Fruit fly (Drosophila melanogaster) whole organism, embryonic: ENCODE measurements around the gene pes.

Experiments
- ATbp ChIP-seq: fragments of 200-800 bp; sonication (Bioruptor generic); optimal IDR thresholded peaks from 2 replicates; lab custom pipeline; 2017; ENCODE audit warnings: missing biosample characterization, mild to moderate bottlenecking, missing genetic modification characterization, missing genetic modification reagents
- Atf6 ChIP-seq: fragments of 200-800 bp; sonication (Bioruptor generic); IDR thresholded peaks from 2 replicates; pipeline ENCODE4 v1.3.6; 2022; ENCODE audit warnings: missing biosample characterization, missing genetic modification characterization
- CG10147 ChIP-seq: fragments of 200-800 bp; sonication (Bioruptor generic); optimal IDR thresholded peaks from 2 replicates; lab custom pipeline; 2019; ENCODE audit warnings: missing biosample characterization, mild to moderate bottlenecking, missing genetic modification characterization, moderate library complexity
- CG12299 ChIP-seq: fragments of 200-800 bp; sonication (Bioruptor generic); optimal IDR thresholded peaks from 2 replicates; lab custom pipeline; 2018; ENCODE audit warnings: missing biosample characterization, mild to moderate bottlenecking, missing genetic modification characterization
- CG1233 ChIP-seq: fragments of 200-800 bp; sonication (Bioruptor generic); optimal IDR thresholded peaks from 4 replicates; lab custom pipeline; 2018; ENCODE audit warnings: missing biosample characterization, mild to moderate bottlenecking, missing genetic modification characterization
- CG14860 ChIP-seq: fragments of 200-800 bp; sonication (Bioruptor generic); IDR thresholded peaks from 3 replicates; pipeline ENCODE4 v1.3.6; 2022; ENCODE audit warnings: missing biosample characterization, missing genetic modification characterization; ENCODE audit not compliant: partially characterized antibody
- CG18599 ChIP-seq: fragments of 200-800 bp; sonication (Bioruptor generic); optimal IDR thresholded peaks from 3 replicates; lab custom pipeline; 2017; ENCODE audit warnings: missing biosample characterization, missing genetic modification characterization, mild to moderate bottlenecking, moderate library complexity, missing genetic modification reagents
- CG2712 ChIP-seq: fragments of 200-800 bp; optimal IDR thresholded peaks from 3 replicates; lab custom pipeline; 2019; ENCODE audit warnings: missing biosample characterization, mild to moderate bottlenecking, missing genetic modification characterization, moderate library complexity
- CG30020 ChIP-seq: fragments of 200-800 bp; optimal IDR thresholded peaks from 2 replicates; lab custom pipeline; 2019; ENCODE audit warnings: missing biosample characterization, mild to moderate bottlenecking, missing genetic modification characterization, moderate library complexity
- CG32772 ChIP-seq: fragments of 200-800 bp; sonication (Bioruptor generic); IDR thresholded peaks from 2 replicates; pipeline ENCODE4 v1.3.6; 2022; ENCODE audit warnings: missing biosample characterization, missing genetic modification characterization
- CG3281 ChIP-seq: fragments of 200-800 bp; sonication (Bioruptor generic); optimal IDR thresholded peaks from 3 replicates; lab custom pipeline; 2017; ENCODE audit warnings: missing biosample characterization, mild to moderate bottlenecking, missing genetic modification characterization
- CG34376 ChIP-seq: fragments of 200-800 bp; sonication (Bioruptor generic); optimal IDR thresholded peaks from 2 replicates; lab custom pipeline; 2018; ENCODE audit warnings: missing biosample characterization, mild to moderate bottlenecking, missing genetic modification characterization
- CG43689 ChIP-seq: fragments of 200-800 bp; sonication (Bioruptor generic); IDR thresholded peaks from 2 replicates; pipeline ENCODE4 v1.3.6; 2022; ENCODE audit warnings: missing biosample characterization, missing genetic modification characterization
- CG8388 ChIP-seq: fragments of 200-800 bp; sonication (Bioruptor generic); optimal IDR thresholded peaks from 2 replicates; lab custom pipeline; 2019; ENCODE audit warnings: missing biosample characterization, mild to moderate bottlenecking, missing genetic modification characterization, moderate library complexity
- CG8478 ChIP-seq: fragments of >200 bp; optimal IDR thresholded peaks from 2 replicates; lab custom pipeline; 2018
- CG8765 ChIP-seq: fragments of 200-800 bp; sonication (Bioruptor generic); IDR thresholded peaks from 2 replicates; pipeline ENCODE4 v1.3.6; 2022; ENCODE audit warnings: missing biosample characterization, missing genetic modification characterization
- CG8944 ChIP-seq: fragments of 200-800 bp; sonication (Bioruptor generic); optimal IDR thresholded peaks from 3 replicates; lab custom pipeline; 2016; ENCODE audit warnings: missing biosample characterization, missing genetic modification characterization
- CG9609 ChIP-seq: fragments of 200-800 bp; sonication (Bioruptor generic); optimal IDR thresholded peaks from 3 replicates; lab custom pipeline; 2016; ENCODE audit warnings: missing biosample characterization, missing genetic modification characterization
- Dad ChIP-seq: fragments of 200-800 bp; sonication (Bioruptor generic); optimal IDR thresholded peaks from 3 replicates; lab custom pipeline; 2016; ENCODE audit warnings: missing biosample characterization, missing genetic modification characterization
- Ets65A ChIP-seq: fragments of 200-800 bp; sonication (Bioruptor generic); peaks from one replicate; lab custom pipeline; 2016; ENCODE audit warnings: missing biosample characterization, missing genetic modification characterization
- Lhr ChIP-seq: fragments of 200-800 bp; sonication (Bioruptor generic); optimal IDR thresholded peaks from 3 replicates; lab custom pipeline; 2017; ENCODE audit warnings: mild to moderate bottlenecking, missing biosample characterization, missing genetic modification reagents, missing genetic modification characterization
- Med ChIP-seq: fragments of 200-800 bp; sonication (Bioruptor generic); peaks from one replicate; lab custom pipeline; 2016; ENCODE audit warnings: missing biosample characterization, missing genetic modification characterization, mild to moderate bottlenecking, inconsistent platforms, moderate library complexity
- NFAT ChIP-seq: fragments of 200-800 bp; sonication (Bioruptor generic); IDR thresholded peaks from 2 replicates; pipeline ENCODE4 v1.3.6; 2022; ENCODE audit warnings: missing biosample characterization, missing genetic modification characterization
- Optix ChIP-seq: fragments of 200-800 bp; sonication (Bioruptor generic); IDR thresholded peaks from 3 replicates; pipeline ENCODE4 v1.3.6; 2022; ENCODE audit warnings: missing biosample characterization, missing genetic modification characterization
- Pdp1 ChIP-seq, 2 experiments: fragments of 200-800 bp; sonication (Bioruptor generic); optimal IDR thresholded peaks; 3 replicates each; lab custom pipeline; 2016; ENCODE audit warnings: missing biosample characterization in 2 of 2, missing genetic modification characterization in 2 of 2, mild to moderate bottlenecking in 1 of 2, moderate library complexity in 1 of 2
- ara ChIP-seq: fragments of 200-800 bp; sonication (Bioruptor generic); IDR thresholded peaks from 2 replicates; pipeline ENCODE4 v1.3.6; 2022; ENCODE audit warnings: missing biosample characterization, missing genetic modification characterization
- bowl ChIP-seq: fragments of 200-800 bp; sonication (Bioruptor generic); IDR thresholded peaks from 2 replicates; pipeline ENCODE4 v1.3.6; 2022; ENCODE audit warnings: missing biosample characterization, missing genetic modification characterization
- cwo ChIP-seq: fragments of 200-800 bp; sonication (Bioruptor generic); optimal IDR thresholded peaks from 3 replicates; lab custom pipeline; 2017; ENCODE audit warnings: missing biosample characterization, missing genetic modification characterization, mild to moderate bottlenecking, moderate library complexity, missing genetic modification reagents
- emc ChIP-seq: fragments of 200-800 bp; sonication (Bioruptor generic); optimal IDR thresholded peaks from 2 replicates; lab custom pipeline; 2016; ENCODE audit warnings: missing biosample characterization, missing genetic modification characterization
- exex ChIP-seq: fragments of 200-800 bp; sonication (Bioruptor generic); optimal IDR thresholded peaks from 4 replicates; lab custom pipeline; 2018; ENCODE audit warnings: missing biosample characterization, mild to moderate bottlenecking, missing genetic modification characterization, moderate library complexity
- eyg ChIP-seq: fragments of 200-800 bp; sonication (Bioruptor generic); optimal IDR thresholded peaks from 3 replicates; lab custom pipeline; 2016; ENCODE audit warnings: missing biosample characterization, missing genetic modification characterization
- grau ChIP-seq: fragments of 200-800 bp; optimal IDR thresholded peaks from 3 replicates; lab custom pipeline; 2019; ENCODE audit warnings: missing biosample characterization, mild to moderate bottlenecking, missing genetic modification characterization, moderate library complexity
- grn ChIP-seq: fragments of 200-800 bp; sonication (Bioruptor generic); optimal IDR thresholded peaks from 3 replicates; lab custom pipeline; 2017; ENCODE audit warnings: missing biosample characterization, missing genetic modification characterization
- hb ChIP-seq: fragments of 200-800 bp; sonication (Bioruptor generic); IDR thresholded peaks from 3 replicates; pipeline ENCODE4 v1.3.6; 2022; ENCODE audit warnings: missing biosample characterization, missing genetic modification characterization; ENCODE audit not compliant: partially characterized antibody
- hbn ChIP-seq: fragments of 200-800 bp; sonication (Bioruptor generic); IDR thresholded peaks from 2 replicates; pipeline ENCODE4 v1.3.6; 2022; ENCODE audit warnings: missing biosample characterization, missing genetic modification characterization; ENCODE audit not compliant: partially characterized antibody
- inv ChIP-seq: fragments of 200-800 bp; sonication (Bioruptor generic); IDR thresholded peaks from 2 replicates; pipeline ENCODE4 v1.3.6; 2022; ENCODE audit warnings: missing biosample characterization, missing genetic modification characterization; ENCODE audit not compliant: partially characterized antibody
- lola ChIP-seq, 3 experiments: fragments of >200 bp in 2 of 3; fragments of 200-800 bp in 1 of 3; sonication (Bioruptor generic) in 1 of 3; optimal IDR thresholded peaks; 2 replicates each; lab custom pipeline; 2017 to 2019; ENCODE audit warnings: missing biosample characterization in 3 of 3, missing genetic modification characterization in 3 of 3, mild to moderate bottlenecking in 1 of 3, moderate library complexity in 1 of 3
- mirr ChIP-seq: fragments of 200-800 bp; sonication (Bioruptor generic); optimal IDR thresholded peaks from 3 replicates; lab custom pipeline; 2018; ENCODE audit warnings: missing biosample characterization, mild to moderate bottlenecking, missing genetic modification characterization
- oc ChIP-seq: fragments of 200-800 bp; sonication (Bioruptor generic); optimal IDR thresholded peaks from 2 replicates; lab custom pipeline; 2018; ENCODE audit warnings: missing biosample characterization, mild to moderate bottlenecking, missing genetic modification characterization, moderate library complexity
- sens ChIP-seq: fragments of 200-800 bp; sonication (Bioruptor generic); peaks from one replicate; lab custom pipeline; 2016; ENCODE audit warnings: missing biosample characterization, missing genetic modification characterization
- shn ChIP-seq: fragments of 200-800 bp; sonication (Bioruptor generic); optimal IDR thresholded peaks from 3 replicates; lab custom pipeline; 2016; ENCODE audit warnings: missing biosample characterization, missing genetic modification characterization
- sug ChIP-seq: fragments of 200-800 bp; optimal IDR thresholded peaks from 2 replicates; lab custom pipeline; 2019; ENCODE audit warnings: missing biosample characterization, mild to moderate bottlenecking, missing genetic modification characterization, moderate library complexity
- toy ChIP-seq: fragments of 200-800 bp; sonication (Bioruptor generic); IDR thresholded peaks from 2 replicates; pipeline ENCODE4 v1.3.6; 2022; ENCODE audit warnings: missing biosample characterization, missing genetic modification characterization

pes gene

dm6 chr2L:7990720-7991119, 3.3 kb downstream of the pes start:
- TF ChIP-seq CG18599 (GFP tag; lab: Kevin White, UChicago) = no peak
- TF ChIP-seq CG1233 = no peak
- peak; percentile 56 for TF ChIP-seq sens (GFP tag; lab: Kevin White, UChicago)

- TF ChIP-seq exex (tag; lab: Kevin White, UChicago) (peak; percentile 81), CG43689 (GFP tag; lab: Robert Waterston, UW) (no peak), CG32772 (no peak), CG34376 (GFP tag; lab: Kevin White, UChicago) (peak; percentile 24), eyg (GFP tag; lab: Kevin White, UChicago) (no peak), hb (GFP tag; lab: Robert Waterston, UW) (no peak), mirr (GFP tag; lab: Kevin White, UChicago) (peak; percentile 54), sug (tag; lab: Kevin White, UChicago) (peak; percentile 39), toy (GFP tag; lab: Robert Waterston, UW) (no peak), Optix (no peak), lola (GFP tag; optimal IDR thresholded peaks at IDR 0.05; lab: Kevin White, UChicago) (no peak), CG8765 (GFP tag; lab: Robert Waterston, UW) (no peak), ATbp (no peak), NFAT (no peak), grau (tag; lab: Kevin White, UChicago) (no peak), bowl (GFP tag; lab: Robert Waterston, UW) (no peak), Dad (GFP tag; lab: Kevin White, UChicago) (no peak), CG8388 (no peak), Ets65A (GFP tag; lab: Kevin White, UChicago) (peak; percentile 20), CG10147 (no peak), Pdp1 (GFP tag; optimal IDR thresholded peaks at IDR 0.05; lab: Kevin White, UChicago) (peak in 1 of 2 experiments; percentile 8), Med (GFP tag; lab: Kevin White, UChicago) (peak; percentile 23), CG12299 (tag; lab: Kevin White, UChicago) (no peak), oc (tag; lab: Kevin White, UChicago) (no peak), grn (GFP tag; lab: Kevin White, UChicago) (peak; percentile 9), CG8944 (GFP tag; lab: Kevin White, UChicago) (no peak)
Measured at dm6 chr2L:7989868-7990267, 4.1 kb downstream of the pes start.

- no peak for TF ChIP-seq Dad (GFP tag; lab: Kevin White, UChicago)
- no peak for TF ChIP-seq CG3281 (GFP tag; lab: Kevin White, UChicago)
- peak; percentile 16; the same call in 1 of the 2 replicates for TF ChIP-seq ara (GFP tag; lab: Robert Waterston, UW)
- no peak for TF ChIP-seq cwo
- no peak for TF ChIP-seq hbn (GFP tag; lab: Robert Waterston, UW)
- peak; percentile 73 for TF ChIP-seq CG8478
- TF ChIP-seq Atf6 = 0 out of 2 replicates have a peak, but pooled peaks have one; percentile 17
- no peak for TF ChIP-seq CG9609 (GFP tag; lab: Kevin White, UChicago)
- no peak for TF ChIP-seq shn (GFP tag; lab: Kevin White, UChicago)
- TF ChIP-seq CG14860 (GFP tag; lab: Robert Waterston, UW) = 0 out of 3 replicates have a peak, but pooled peaks have one; percentile 14
- no peak for TF ChIP-seq emc (GFP tag; lab: Kevin White, UChicago)
- TF ChIP-seq Med (GFP tag; lab: Kevin White, UChicago) = peak; percentile 57
- no peak for TF ChIP-seq Lhr
- no peak for TF ChIP-seq CG2712 (tag; lab: Kevin White, UChicago)
- TF ChIP-seq CG30020 (tag; lab: Kevin White, UChicago) = no peak
- no peak for TF ChIP-seq inv (GFP tag; lab: Robert Waterston, UW)
Measured at dm6 chr2L:7986210-7986609, 7.8 kb downstream of the pes start.
